Worm (Caenorhabditis elegans) whole organism, L3 larva: ENCODE data around the gene pbo-4.
A peak's percentile ranks its signal among the peaks of the same experiment; 100 is the strongest.

Experiments used
- ZK546.5 ChIP-seq: sonication (generic microtip); optimal IDR thresholded peaks from 2 replicates; lab custom pipeline; 2017; ENCODE audit warnings: missing biosample characterization, missing genetic modification characterization
- aly-2 ChIP-seq: fragments of 150-350 bp; optimal IDR thresholded peaks from 2 replicates; lab custom pipeline; 2014; ENCODE audit warnings: missing biosample characterization, missing genetic modification characterization
- ama-1 ChIP-seq: fragments of 150-350 bp; optimal IDR thresholded peaks from 2 replicates; lab custom pipeline; 2018
- ceh-16 ChIP-seq: sonication (generic microtip); optimal IDR thresholded peaks from 2 replicates; lab custom pipeline; 2017; ENCODE audit warnings: missing biosample characterization, missing genetic modification characterization
- ceh-28 ChIP-seq: fragments of 150-350 bp; optimal IDR thresholded peaks from 2 replicates; lab custom pipeline; 2014; ENCODE audit warnings: missing biosample characterization, missing genetic modification reagents, missing genetic modification characterization
- ceh-9 ChIP-seq: sonication (generic microtip); optimal IDR thresholded peaks from 2 replicates; lab custom pipeline; 2018; ENCODE audit warnings: missing biosample characterization, missing genetic modification characterization
- daf-12 ChIP-seq: fragments of 150-350 bp; optimal IDR thresholded peaks from 2 replicates; lab custom pipeline; 2014; ENCODE audit warnings: missing biosample characterization, missing genetic modification reagents, missing genetic modification characterization
- egl-27 ChIP-seq: sonication (generic microtip); optimal IDR thresholded peaks from 4 replicates; lab custom pipeline; 2017; ENCODE audit warnings: missing biosample characterization, missing genetic modification reagents, missing genetic modification characterization
- egl-5 ChIP-seq: fragments of 150-350 bp; optimal IDR thresholded peaks from 2 replicates; lab custom pipeline; 2017; ENCODE audit warnings: missing biosample characterization, missing genetic modification reagents, missing genetic modification characterization, inconsistent platforms
- elt-1 ChIP-seq: fragments of 150-350 bp; optimal IDR thresholded peaks from 2 replicates; lab custom pipeline; 2014; ENCODE audit warnings: missing biosample characterization, missing genetic modification characterization
- elt-2 ChIP-seq: sonication (generic microtip); optimal IDR thresholded peaks from 2 replicates; lab custom pipeline; 2016; ENCODE audit warnings: missing genetic modification reagents, mild to moderate bottlenecking, missing genetic modification characterization, missing compliant biosample characterization
- elt-3 ChIP-seq, 3 experiments: fragments of 150-350 bp in 1 of 3; sonication (generic microtip) in 2 of 3; optimal IDR thresholded peaks; 2 replicates in 2 of 3; 4 replicates in 1 of 3; lab custom pipeline; 2014 to 2017; ENCODE audit warnings: missing biosample characterization in 3 of 3, missing genetic modification characterization in 3 of 3
- eor-1 ChIP-seq, 2 experiments: fragments of 150-350 bp; optimal IDR thresholded peaks; 2 replicates each; lab custom pipeline; 2014 to 2018; ENCODE audit warnings: missing biosample characterization in 2 of 2, missing genetic modification characterization in 2 of 2
- fkh-10 ChIP-seq: sonication (generic microtip); optimal IDR thresholded peaks from 2 replicates; lab custom pipeline; 2017; ENCODE audit warnings: missing biosample characterization, missing genetic modification reagents, missing genetic modification characterization
- fos-1 ChIP-seq: fragments of 150-350 bp; optimal IDR thresholded peaks from 2 replicates; lab custom pipeline; 2014; ENCODE audit warnings: missing biosample characterization, missing genetic modification characterization
- hmg-11 ChIP-seq: sonication (generic microtip); optimal IDR thresholded peaks from 2 replicates; lab custom pipeline; 2016; ENCODE audit warnings: missing genetic modification characterization, missing compliant biosample characterization
- jun-1 ChIP-seq: fragments of 150-350 bp; optimal IDR thresholded peaks from 2 replicates; lab custom pipeline; 2014; ENCODE audit warnings: missing biosample characterization, missing genetic modification reagents, missing genetic modification characterization
- lin-39 ChIP-seq: fragments of 150-350 bp; optimal IDR thresholded peaks from 2 replicates; lab custom pipeline; 2018; ENCODE audit warnings: missing biosample characterization, missing genetic modification reagents, missing genetic modification characterization
- lsy-12 ChIP-seq: sonication (generic microtip); optimal IDR thresholded peaks from 2 replicates; lab custom pipeline; 2016; ENCODE audit warnings: mild to moderate bottlenecking, missing genetic modification characterization, missing compliant biosample characterization
- nfya-1 ChIP-seq: sonication (generic microtip); optimal IDR thresholded peaks from 2 replicates; lab custom pipeline; 2017; ENCODE audit warnings: missing genetic modification characterization, mild to moderate bottlenecking, missing compliant biosample characterization, antibody characterized with exemption, moderate library complexity; ENCODE audit not compliant: insufficient read depth
- nhr-11 ChIP-seq: fragments of 150-350 bp; optimal IDR thresholded peaks from 2 replicates; lab custom pipeline; 2014; ENCODE audit warnings: missing biosample characterization, missing genetic modification characterization
- nhr-237 ChIP-seq: fragments of 150-350 bp; optimal IDR thresholded peaks from 2 replicates; lab custom pipeline; 2014; ENCODE audit warnings: missing biosample characterization, missing genetic modification characterization
- nhr-25 ChIP-seq: sonication (generic microtip); optimal IDR thresholded peaks from 2 replicates; lab custom pipeline; 2017; ENCODE audit warnings: missing biosample characterization, missing genetic modification characterization
- nhr-28 ChIP-seq: fragments of 150-350 bp; optimal IDR thresholded peaks from 2 replicates; lab custom pipeline; 2014; ENCODE audit warnings: missing biosample characterization, missing genetic modification characterization
- nhr-43 ChIP-seq: sonication (generic microtip); optimal IDR thresholded peaks from 2 replicates; lab custom pipeline; 2016; ENCODE audit warnings: mild to moderate bottlenecking, missing genetic modification characterization, missing compliant biosample characterization; ENCODE audit not compliant: poor library complexity, severe bottlenecking
- nhr-67 ChIP-seq: fragments of 150-350 bp; optimal IDR thresholded peaks from 2 replicates; lab custom pipeline; 2014; ENCODE audit warnings: missing biosample characterization, missing genetic modification characterization
- nhr-77 ChIP-seq: fragments of 150-350 bp; optimal IDR thresholded peaks from 2 replicates; lab custom pipeline; 2014; ENCODE audit warnings: missing biosample characterization, missing genetic modification characterization
- pha-4 ChIP-seq: fragments of 150-350 bp; optimal IDR thresholded peaks from 2 replicates; lab custom pipeline; 2014; ENCODE audit warnings: missing biosample characterization, missing genetic modification reagents, missing genetic modification characterization
- pqm-1 ChIP-seq: fragments of 150-350 bp; optimal IDR thresholded peaks from 2 replicates; lab custom pipeline; 2017; ENCODE audit warnings: missing biosample characterization, missing genetic modification characterization, inconsistent platforms
- sea-2 ChIP-seq: fragments of 150-350 bp; sonication (generic microtip); optimal IDR thresholded peaks from 4 replicates; lab custom pipeline; 2014; ENCODE audit warnings: missing biosample characterization, missing genetic modification reagents, missing genetic modification characterization
- skn-1 ChIP-seq: fragments of 150-350 bp; optimal IDR thresholded peaks from 2 replicates; lab custom pipeline; 2014; ENCODE audit warnings: missing biosample characterization, missing genetic modification characterization
- unc-39 ChIP-seq: sonication (generic microtip); optimal IDR thresholded peaks from 4 replicates; lab custom pipeline; 2017; ENCODE audit warnings: missing biosample characterization, missing genetic modification characterization
- ztf-11 ChIP-seq: fragments of 150-350 bp; optimal IDR thresholded peaks from 2 replicates; lab custom pipeline; 2014; ENCODE audit warnings: missing biosample characterization, missing genetic modification characterization

The pbo-4 gene

DNA sequence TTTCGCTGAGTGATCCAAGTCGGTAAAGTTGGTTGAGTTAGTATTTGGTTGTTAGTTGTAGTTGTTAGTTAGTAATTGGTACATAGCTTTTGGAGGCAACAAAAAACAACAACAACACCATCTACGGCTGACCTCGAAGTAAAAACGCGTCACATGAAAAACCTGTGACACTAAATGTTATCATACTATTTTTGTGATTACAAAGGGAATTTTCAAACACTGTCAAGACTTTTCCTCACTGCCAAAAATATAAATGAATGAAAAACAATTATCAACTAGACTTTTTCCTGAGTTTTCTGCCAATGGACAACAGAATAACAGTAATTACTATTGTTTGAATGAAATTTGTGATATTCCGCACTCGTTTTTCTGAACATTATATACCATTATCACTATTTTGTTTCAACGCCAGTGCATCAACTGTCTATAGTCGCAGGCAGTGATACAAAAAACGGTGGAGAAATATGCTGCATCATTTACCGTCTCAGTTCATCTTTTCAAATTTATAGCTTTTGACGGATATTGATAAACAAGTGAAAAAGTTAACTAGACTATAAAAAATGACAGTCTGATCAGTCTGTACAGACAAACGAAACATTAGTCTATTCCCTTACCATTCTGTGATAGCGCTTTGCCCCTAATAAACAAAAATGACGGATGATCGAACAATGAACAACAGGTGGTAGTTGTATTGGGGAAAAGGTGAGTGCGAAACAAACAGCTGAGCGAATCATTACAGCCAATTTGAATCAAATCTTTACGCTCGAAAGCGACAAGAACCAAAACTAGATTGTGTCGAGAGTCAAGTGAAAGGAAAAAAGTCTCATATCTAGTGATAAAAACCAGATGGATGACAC is 39.3 kb upstream of the pbo-4 start:
- TF ChIP-seq nhr-77 (tag; lab: Kevin White, UChicago) = no peak
- TF ChIP-seq elt-3 (tag; optimal IDR thresholded peaks at IDR 0.05; lab: Kevin White, UChicago) = no peak
- TF ChIP-seq lin-39 (tag; lab: Kevin White, UChicago) = no peak
- TF ChIP-seq lsy-12 = no peak
- TF ChIP-seq aly-2 (tag; lab: Kevin White, UChicago) = no peak
- TF ChIP-seq elt-2 (tag; lab: Kevin White, UChicago) = peak; percentile 61
- TF ChIP-seq nhr-43 (tag; lab: Kevin White, UChicago) = no peak
- TF ChIP-seq pqm-1 (tag; lab: Kevin White, UChicago) = no peak
- no peak for TF ChIP-seq nfya-1 (tag; lab: Kevin White, UChicago)

DNA sequence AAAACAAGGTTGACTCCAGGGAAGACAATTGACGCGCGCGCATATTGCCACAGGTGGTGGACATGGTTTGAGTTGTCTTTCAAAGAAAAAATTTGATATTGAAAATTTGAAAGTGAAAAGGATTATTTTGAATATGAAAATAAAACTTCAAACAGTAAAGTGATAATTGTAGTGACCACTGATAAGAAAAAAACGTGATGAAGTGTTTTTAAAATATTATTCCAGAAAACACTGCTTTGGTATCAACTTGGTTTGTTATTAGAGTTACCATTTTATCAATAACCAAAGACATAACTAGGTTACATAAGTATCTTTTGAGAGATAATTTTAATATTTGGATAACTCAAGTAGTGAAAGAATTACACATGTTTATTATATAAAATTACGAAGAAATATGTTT is 37.7 kb upstream of the pbo-4 start:
- TF ChIP-seq sea-2 (GFP tag; lab: Kevin White, UChicago) = no peak
- TF ChIP-seq elt-2 (tag; lab: Kevin White, UChicago) = peak; percentile 44
- peak; percentile 55 for TF ChIP-seq pha-4 (tag; lab: Kevin White, UChicago)
- TF ChIP-seq aly-2 (tag; lab: Kevin White, UChicago) = no peak

DNA sequence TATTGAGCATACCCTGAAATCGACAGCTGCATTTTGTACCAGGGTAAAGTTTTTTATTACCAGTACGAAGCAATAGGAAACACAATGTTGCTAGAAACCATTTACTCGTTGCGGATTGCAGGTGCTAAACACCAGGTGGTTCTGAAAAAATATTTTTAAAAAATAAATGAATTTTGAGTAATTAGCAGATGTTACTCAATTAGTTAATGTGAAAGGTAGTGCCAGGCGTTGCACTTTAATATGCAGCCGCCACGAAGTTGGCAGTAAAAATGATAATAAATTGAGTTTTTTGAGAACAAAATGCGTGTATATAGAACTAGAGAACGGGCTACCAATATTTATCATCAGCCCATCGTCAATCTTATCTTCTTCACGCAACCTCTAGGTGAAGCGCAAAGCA is 34.3 kb upstream of the pbo-4 start, which contains the start of gene nstp-9:
Gene nstp-9, minus strand, starts transcription at position 101 of the 400 bp plus-strand sequence.
- no peak for TF ChIP-seq fos-1 (tag; lab: Kevin White, UChicago)
- TF ChIP-seq ceh-28 (tag; lab: Kevin White, UChicago) = no peak
- TF ChIP-seq sea-2 (GFP tag; lab: Kevin White, UChicago) = no peak
- no peak for TF ChIP-seq jun-1
- TF ChIP-seq nfya-1 (tag; lab: Kevin White, UChicago) = no peak
- TF ChIP-seq nhr-25 = no peak
- TF ChIP-seq fkh-10 (GFP tag; lab: Kevin White, UChicago) = no peak

DNA sequence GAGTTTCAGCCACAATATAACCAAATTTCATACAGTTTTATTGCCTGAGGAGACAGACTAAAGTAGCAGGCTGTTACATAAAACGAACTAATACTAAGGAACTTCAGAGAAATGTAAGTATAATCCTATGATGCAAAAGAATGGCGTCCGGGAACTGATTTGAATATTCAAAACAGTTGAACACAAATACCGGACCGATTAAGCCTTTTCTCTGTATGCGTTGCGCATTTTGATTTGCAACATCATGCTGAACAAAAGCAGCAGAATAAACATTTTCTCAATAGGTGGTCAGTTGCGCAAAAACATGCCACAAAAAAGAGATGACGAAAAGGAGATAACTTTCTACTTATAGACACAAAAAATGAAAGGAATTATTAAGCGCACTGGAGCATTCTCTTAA is 29.9 kb upstream of the pbo-4 start:
- TF ChIP-seq ceh-9 (tag; lab: Kevin White, UChicago) = no peak
- TF ChIP-seq nhr-67 = no peak

DNA sequence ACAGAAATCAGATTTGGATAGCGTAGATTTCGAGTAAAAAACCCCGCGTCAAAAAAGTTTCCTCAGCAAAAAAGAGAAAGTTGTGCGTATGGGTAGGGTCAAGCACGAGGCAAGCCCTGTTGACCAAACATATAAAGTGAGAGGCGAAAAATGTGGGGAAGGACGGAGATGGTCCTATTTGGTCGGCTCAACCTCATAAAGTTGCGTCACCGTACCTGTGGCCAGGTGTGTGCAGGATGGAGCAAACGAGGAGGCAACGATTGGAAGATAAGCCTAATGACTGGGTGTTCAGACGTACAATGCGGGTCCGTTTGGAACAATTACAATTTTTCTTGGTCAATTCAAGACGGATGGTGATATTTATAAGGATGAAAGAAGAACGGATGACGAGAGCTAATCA is 26.8 kb upstream of the pbo-4 start:
- TF ChIP-seq nhr-237 (tag; lab: Kevin White, UChicago) (no peak), ama-1 (lab: Kevin White, UChicago) (no peak), nfya-1 (tag; lab: Kevin White, UChicago) (no peak), nhr-67 (no peak), hmg-11 (tag; lab: Kevin White, UChicago) (no peak), skn-1 (tag; lab: Kevin White, UChicago) (no peak), egl-5 (tag; lab: Kevin White, UChicago) (no peak), elt-1 (tag; lab: Kevin White, UChicago) (no peak), eor-1 (tag; optimal IDR thresholded peaks at IDR 0.05; lab: Kevin White, UChicago) (no peak), egl-27 (tag; lab: Kevin White, UChicago) (no peak), ZK546.5 (tag; lab: Kevin White, UChicago) (no peak)

DNA sequence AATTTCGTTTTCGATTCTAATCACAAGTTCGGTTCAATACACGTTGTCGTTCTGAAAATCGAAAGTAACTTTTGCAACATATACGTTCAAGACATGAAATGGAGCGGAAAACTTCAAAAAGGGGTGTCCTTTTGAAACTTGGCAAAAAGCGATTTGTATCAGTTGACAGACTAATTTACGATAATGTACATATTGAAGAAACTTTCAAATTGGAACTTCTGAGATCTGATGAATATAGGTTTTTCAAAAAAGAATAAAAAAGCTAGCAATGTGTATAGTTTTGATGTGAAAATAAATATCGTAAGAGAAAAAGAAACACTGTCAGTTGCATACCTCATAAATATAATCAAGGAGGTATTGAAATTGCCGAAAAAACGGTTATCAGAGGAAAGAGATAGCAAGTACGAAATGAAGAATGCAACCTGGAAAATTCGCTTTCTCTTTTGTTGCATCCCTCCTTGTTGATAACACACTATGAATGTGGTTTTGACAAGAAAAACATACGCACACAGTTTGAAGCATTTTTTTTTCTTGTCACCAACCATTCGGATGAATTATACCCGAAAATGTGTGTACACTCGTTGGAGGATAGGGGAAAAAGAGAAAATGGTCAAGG is 24.9 kb upstream of the pbo-4 start, which contains the start of gene dgn-1:
Gene dgn-1, minus strand, starts transcription at position 51 of the 616 bp plus-strand sequence.
- TF ChIP-seq hmg-11 (tag; lab: Kevin White, UChicago) (no peak), lin-39 (tag; lab: Kevin White, UChicago) (no peak), nhr-28 (tag; lab: Kevin White, UChicago) (no peak), unc-39 (tag; lab: Kevin White, UChicago) (no peak), nhr-77 (tag; lab: Kevin White, UChicago) (no peak), ama-1 (lab: Kevin White, UChicago) (no peak), fos-1 (tag; lab: Kevin White, UChicago) (no peak), ztf-11 (tag; lab: Kevin White, UChicago) (no peak), jun-1 (no peak), daf-12 (tag; lab: Kevin White, UChicago) (no peak), ceh-16 (no peak), elt-2 (tag; lab: Kevin White, UChicago) (peak; percentile 56), pha-4 (tag; lab: Kevin White, UChicago) (peak; percentile 26), nhr-11 (tag; lab: Kevin White, UChicago) (no peak), ceh-9 (tag; lab: Kevin White, UChicago) (no peak)
